Fruit fly (Drosophila melanogaster) S2 (cell line): ENCODE data around the gene B-H1.

Source experiments
- CG8478 ChIP-seq: fragments of >200 bp; optimal IDR thresholded peaks from 2 replicates; lab custom pipeline; 2018
- CTCF ChIP-seq, 2 experiments: fragments of >200 bp; optimal IDR thresholded peaks; 2 replicates each; lab custom pipeline; 2018

DNA sequence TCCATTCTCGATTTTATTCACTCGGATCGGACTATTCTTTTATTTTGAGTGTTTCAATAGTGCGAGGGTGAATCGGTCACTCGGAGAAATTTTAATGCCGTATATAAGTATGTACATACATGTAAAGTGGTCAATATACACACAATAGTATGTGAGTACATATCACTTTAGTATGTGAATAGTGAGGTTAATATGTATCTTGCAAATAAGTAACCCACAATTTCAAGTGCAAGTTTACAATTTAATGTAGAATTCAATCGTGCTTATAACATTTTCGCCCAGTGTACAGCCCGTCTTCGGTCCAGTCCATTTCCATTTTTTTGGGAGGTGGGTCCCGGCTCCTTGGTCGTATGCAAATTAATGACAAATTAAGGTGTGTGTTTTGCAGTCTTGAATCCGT, 39.8 kb upstream of the B-H1 start:
- TF ChIP-seq CG8478 (lab: Kevin White, UChicago), result no peak
- TF ChIP-seq CTCF (optimal IDR thresholded peaks at IDR 0.05; lab: Kevin White, UChicago), result no peak
